Worm (Caenorhabditis elegans) whole organism, L1 larva: ENCODE data around the gene syf-3.

Source experiments
- C04F5.9 ChIP-seq: sonication (generic microtip); optimal IDR thresholded peaks from 2 replicates; lab custom pipeline; 2016; ENCODE audit warnings: missing genetic modification characterization, missing compliant biosample characterization
- F16B12.6 ChIP-seq: fragments of 150-350 bp; optimal IDR thresholded peaks from 2 replicates; lab custom pipeline; 2014; ENCODE audit warnings: missing biosample characterization, missing genetic modification characterization
- Y116A8C.19 ChIP-seq: sonication (generic microtip); optimal IDR thresholded peaks from 2 replicates; lab custom pipeline; 2016; ENCODE audit warnings: missing compliant biosample characterization, missing genetic modification characterization, borderline replicate concordance
- ama-1 ChIP-seq: fragments of 150-350 bp; optimal IDR thresholded peaks from 2 replicates; lab custom pipeline; 2014
- ceh-63 ChIP-seq: fragments of 200-800 bp; sonication (Bioruptor generic); optimal IDR thresholded peaks from 2 replicates; lab custom pipeline; 2018; ENCODE audit warnings: mild to moderate bottlenecking, missing genetic modification characterization, missing compliant biosample characterization
- ceh-88 ChIP-seq: fragments of 200-800 bp; sonication (Bioruptor generic); IDR thresholded peaks from 2 replicates; pipeline ENCODE4 v1.3.6; 2022; ENCODE audit warnings: missing genetic modification characterization, missing compliant biosample characterization
- ces-1 ChIP-seq: fragments of 150-350 bp; optimal IDR thresholded peaks from 2 replicates; lab custom pipeline; 2014; ENCODE audit warnings: missing biosample characterization, missing genetic modification reagents, missing genetic modification characterization
- dpl-1 ChIP-seq, 3 experiments: fragments of 150-350 bp in 2 of 3; sonication (generic microtip) in 1 of 3; optimal IDR thresholded peaks; 2 replicates each; lab custom pipeline; 2014 to 2017; ENCODE audit warnings: missing biosample characterization in 3 of 3, missing genetic modification characterization in 3 of 3, missing genetic modification reagents in 3 of 3
- dsc-1 ChIP-seq: sonication (generic microtip); optimal IDR thresholded peaks from 2 replicates; lab custom pipeline; 2016; ENCODE audit warnings: mild to moderate bottlenecking, missing genetic modification characterization, missing compliant biosample characterization
- efl-1 ChIP-seq, 4 experiments: fragments of 150-350 bp; optimal IDR thresholded peaks in 3 of 4; peaks in 1 of 4; 1 replicate in 1 of 4; 2 replicates in 3 of 4; lab custom pipeline; 2014; ENCODE audit warnings: missing biosample characterization in 2 of 4, missing genetic modification characterization in 2 of 4, missing genetic modification reagents in 2 of 4
- egl-13 ChIP-seq: sonication (generic microtip); optimal IDR thresholded peaks from 2 replicates; lab custom pipeline; 2016; ENCODE audit warnings: missing genotype, missing genetic modification reagents, missing genetic modification characterization, missing compliant biosample characterization
- elt-3 ChIP-seq, 6 experiments: fragments of 150-350 bp in 1 of 6; sonication (generic microtip); optimal IDR thresholded peaks; 2 replicates each; lab custom pipeline; 2017 to 2018; ENCODE audit warnings: missing biosample characterization in 6 of 6, missing genetic modification characterization in 6 of 6, inconsistent platforms in 1 of 6
- fkh-8 ChIP-seq: sonication (generic microtip); optimal IDR thresholded peaks from 2 replicates; lab custom pipeline; 2016; ENCODE audit warnings: mild to moderate bottlenecking, missing genetic modification characterization, missing compliant biosample characterization
- grh-1 ChIP-seq: fragments of 200-800 bp; sonication (Bioruptor generic); IDR thresholded peaks from 2 replicates; pipeline ENCODE4 v1.3.6; 2022; ENCODE audit warnings: missing genetic modification reagents, missing genetic modification characterization, missing compliant biosample characterization
- hpl-2 ChIP-seq: fragments of 150-350 bp; optimal IDR thresholded peaks from 2 replicates; lab custom pipeline; 2014; ENCODE audit warnings: missing biosample characterization, missing genetic modification reagents, missing genetic modification characterization
- isw-1 ChIP-seq: fragments of 200-800 bp; sonication (Bioruptor generic); IDR thresholded peaks from 2 replicates; pipeline ENCODE4 v1.3.6; 2022; ENCODE audit warnings: missing genetic modification characterization, missing compliant biosample characterization
- lin-13 ChIP-seq: fragments of 150-350 bp; optimal IDR thresholded peaks from 2 replicates; lab custom pipeline; 2014; ENCODE audit warnings: missing biosample characterization, missing genetic modification reagents, missing genetic modification characterization
- lin-15B ChIP-seq: fragments of 150-350 bp; sonication (generic microtip); optimal IDR thresholded peaks from 3 replicates; lab custom pipeline; 2014; ENCODE audit warnings: missing biosample characterization, missing genetic modification characterization
- lin-39 ChIP-seq: fragments of 150-350 bp; optimal IDR thresholded peaks from 2 replicates; lab custom pipeline; 2014; ENCODE audit warnings: missing biosample characterization, missing genetic modification reagents, missing genetic modification characterization
- nhr-12 ChIP-seq: sonication (generic microtip); optimal IDR thresholded peaks from 2 replicates; lab custom pipeline; 2017; ENCODE audit warnings: missing biosample characterization, missing genetic modification characterization
- nhr-20 ChIP-seq: sonication (generic microtip); optimal IDR thresholded peaks from 2 replicates; lab custom pipeline; 2016; ENCODE audit warnings: mild to moderate bottlenecking, missing genetic modification characterization, missing compliant biosample characterization
- nhr-237 ChIP-seq: fragments of 150-350 bp; optimal IDR thresholded peaks from 2 replicates; lab custom pipeline; 2014; ENCODE audit warnings: missing biosample characterization, missing genetic modification characterization
- nhr-47 ChIP-seq: sonication (generic microtip); optimal IDR thresholded peaks from 2 replicates; lab custom pipeline; 2016; ENCODE audit warnings: mild to moderate bottlenecking, missing genetic modification characterization, moderate library complexity, missing compliant biosample characterization
- nhr-71 ChIP-seq: sonication (generic microtip); optimal IDR thresholded peaks from 2 replicates; lab custom pipeline; 2016; ENCODE audit warnings: mild to moderate bottlenecking, missing genetic modification characterization, moderate library complexity, missing compliant biosample characterization
- nhr-77 ChIP-seq: fragments of 150-350 bp; optimal IDR thresholded peaks from 2 replicates; lab custom pipeline; 2014; ENCODE audit warnings: missing biosample characterization, missing genetic modification characterization
- nhr-84 ChIP-seq: sonication (generic microtip); optimal IDR thresholded peaks from 2 replicates; lab custom pipeline; 2017; ENCODE audit warnings: missing biosample characterization, missing genetic modification characterization
- nhr-85 ChIP-seq: sonication (generic microtip); peaks from one replicate; lab custom pipeline; 2016; ENCODE audit warnings: missing genetic modification characterization, inconsistent platforms, missing compliant biosample characterization
- nhr-90 ChIP-seq: sonication (generic microtip); optimal IDR thresholded peaks from 2 replicates; lab custom pipeline; 2016; ENCODE audit warnings: mild to moderate bottlenecking, missing genetic modification characterization, missing compliant biosample characterization; ENCODE audit not compliant: poor library complexity
- pqm-1 ChIP-seq: sonication (generic microtip); optimal IDR thresholded peaks from 3 replicates; lab custom pipeline; 2017; ENCODE audit warnings: missing biosample characterization, missing genetic modification characterization
- rnt-1 ChIP-seq: sonication (generic microtip); optimal IDR thresholded peaks from 2 replicates; lab custom pipeline; 2016; ENCODE audit warnings: mild to moderate bottlenecking, missing genetic modification characterization, moderate library complexity, missing compliant biosample characterization
- snu-23 ChIP-seq: sonication (generic microtip); optimal IDR thresholded peaks from 2 replicates; lab custom pipeline; 2016; ENCODE audit warnings: missing genetic modification characterization, missing compliant biosample characterization
- sup-37 ChIP-seq: fragments of 200-800 bp; sonication (Bioruptor generic); optimal IDR thresholded peaks from 2 replicates; lab custom pipeline; 2018; ENCODE audit warnings: mild to moderate bottlenecking, missing genetic modification characterization, missing compliant biosample characterization
- swsn-7 ChIP-seq: sonication (generic microtip); optimal IDR thresholded peaks from 2 replicates; lab custom pipeline; 2016; ENCODE audit warnings: missing genetic modification characterization, missing compliant biosample characterization
- tbx-2 ChIP-seq: sonication (generic microtip); optimal IDR thresholded peaks from 2 replicates; lab custom pipeline; 2016; ENCODE audit warnings: missing genetic modification characterization, missing compliant biosample characterization
- tlp-1 ChIP-seq: fragments of 150-350 bp; optimal IDR thresholded peaks from 2 replicates; lab custom pipeline; 2014; ENCODE audit warnings: missing biosample characterization, missing genetic modification characterization
- unc-30 ChIP-seq: sonication (generic microtip); optimal IDR thresholded peaks from 2 replicates; lab custom pipeline; 2017; ENCODE audit warnings: missing biosample characterization, missing genetic modification characterization
- zip-4 ChIP-seq: fragments of 200-800 bp; sonication (Bioruptor generic); optimal IDR thresholded peaks from 2 replicates; lab custom pipeline; 2018; ENCODE audit warnings: mild to moderate bottlenecking, missing genetic modification characterization, moderate library complexity, missing compliant biosample characterization
- ztf-11 ChIP-seq, 2 experiments: sonication (generic microtip); optimal IDR thresholded peaks; 2 replicates each; lab custom pipeline; 2016 to 2017; ENCODE audit warnings: missing genetic modification characterization in 2 of 2, missing biosample characterization in 1 of 2, missing compliant biosample characterization in 1 of 2

Gene syf-3

DNA sequence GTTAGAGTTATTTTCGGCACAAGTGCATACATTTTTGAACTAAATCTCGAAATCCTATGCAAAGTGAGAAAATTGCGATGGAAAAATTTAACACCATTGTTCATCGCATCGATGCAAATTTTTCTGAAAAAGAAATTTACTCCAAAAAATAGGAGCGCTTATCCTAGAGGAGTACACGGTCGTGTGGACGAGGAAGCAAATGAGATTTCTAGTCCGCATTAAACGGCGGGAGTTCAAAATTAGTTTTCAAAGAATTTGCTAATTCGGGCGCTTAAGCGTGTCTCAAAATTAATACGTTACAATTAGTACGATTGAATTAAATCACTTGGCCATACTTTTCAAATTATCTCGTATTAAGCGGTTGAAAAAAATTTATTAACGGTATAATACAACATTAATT lies 22.1 kb upstream of the syf-3 start, which contains the start of gene lrpr-1 (continued):
- TF ChIP-seq grh-1 (GFP tag; lab: Robert Waterston, UW) (peak; percentile 88), lin-13 (peak; percentile 71), tbx-2 (tag; lab: Kevin White, UChicago) (peak; percentile 97), nhr-90 (tag; lab: Kevin White, UChicago) (peak; percentile 97), rnt-1 (tag; lab: Kevin White, UChicago) (peak; percentile 100), ces-1 (no peak), Y116A8C.19 (tag; lab: Kevin White, UChicago) (peak; percentile 96), ceh-88 (GFP tag; lab: Robert Waterston, UW) (peak; percentile 71; the same call in 1 of the 2 replicates), ztf-11 (tag; optimal IDR thresholded peaks at IDR 0.05; lab: Kevin White, UChicago) (peak in 1 of 2 experiments; percentile 99), tlp-1 (tag; lab: Kevin White, UChicago) (no peak), nhr-237 (tag; lab: Kevin White, UChicago) (peak; percentile 45), isw-1 (peak; percentile 86), sup-37 (GFP tag; lab: Kevin White, UChicago) (peak; percentile 75), nhr-20 (tag; lab: Kevin White, UChicago) (peak; percentile 93), nhr-84 (tag; lab: Kevin White, UChicago) (no peak), C04F5.9 (tag; lab: Kevin White, UChicago) (peak; percentile 94), lin-39 (tag; lab: Kevin White, UChicago) (peak; percentile 69)

DNA sequence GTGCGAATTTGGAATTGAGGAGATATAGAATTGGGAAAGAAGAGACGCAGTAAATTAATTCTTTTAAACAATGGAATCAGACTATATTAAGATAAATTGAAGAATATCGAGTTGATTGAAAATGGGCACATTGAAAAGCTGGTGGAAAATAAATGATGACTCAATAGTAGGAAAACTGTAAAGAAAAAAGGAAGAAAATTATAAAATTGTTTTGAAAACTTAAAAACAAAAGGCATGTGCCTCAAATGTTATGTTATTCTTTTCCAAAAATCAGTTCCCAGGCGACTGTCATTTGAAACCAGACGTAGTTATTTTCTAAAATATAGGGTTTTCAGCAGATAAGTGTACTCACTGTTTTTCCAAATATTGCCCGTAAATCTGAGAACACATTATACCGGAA lies 19.9 kb upstream of the syf-3 start, which contains the start of gene C04E6.12:
C04E6.12 (minus strand) TSS at position 101 of the 400 bp plus-strand sequence.
- no peak for TF ChIP-seq ces-1
- no peak for TF ChIP-seq ceh-63 (GFP tag; lab: Kevin White, UChicago)
- TF ChIP-seq nhr-71 (tag; lab: Kevin White, UChicago) = no peak
- TF ChIP-seq zip-4 (GFP tag; lab: Kevin White, UChicago) = no peak
- TF ChIP-seq nhr-20 (tag; lab: Kevin White, UChicago) = no peak
- no peak for TF ChIP-seq nhr-12 (tag; lab: Kevin White, UChicago)
- TF ChIP-seq hpl-2 = no peak
- TF ChIP-seq snu-23 (GFP tag; lab: Kevin White, UChicago) = no peak
- TF ChIP-seq elt-3 (tag; optimal IDR thresholded peaks at IDR 0.05; lab: Kevin White, UChicago) = no peak
- no peak for TF ChIP-seq grh-1 (GFP tag; lab: Robert Waterston, UW)
- no peak for TF ChIP-seq nhr-85 (tag; lab: Kevin White, UChicago)
- no peak for TF ChIP-seq egl-13
- TF ChIP-seq swsn-7 (tag; lab: Kevin White, UChicago) = no peak
- no peak for TF ChIP-seq dpl-1 (GFP tag; optimal IDR thresholded peaks at IDR 0.05; lab: Kevin White, UChicago)
- TF ChIP-seq lin-15B (tag; lab: Kevin White, UChicago) = no peak
- no peak for TF ChIP-seq nhr-77
- TF ChIP-seq ztf-11 (tag; optimal IDR thresholded peaks at IDR 0.05; lab: Kevin White, UChicago) = no peak
- no peak for TF ChIP-seq ama-1 (lab: Kevin White, UChicago)
- TF ChIP-seq unc-30 = no peak

DNA sequence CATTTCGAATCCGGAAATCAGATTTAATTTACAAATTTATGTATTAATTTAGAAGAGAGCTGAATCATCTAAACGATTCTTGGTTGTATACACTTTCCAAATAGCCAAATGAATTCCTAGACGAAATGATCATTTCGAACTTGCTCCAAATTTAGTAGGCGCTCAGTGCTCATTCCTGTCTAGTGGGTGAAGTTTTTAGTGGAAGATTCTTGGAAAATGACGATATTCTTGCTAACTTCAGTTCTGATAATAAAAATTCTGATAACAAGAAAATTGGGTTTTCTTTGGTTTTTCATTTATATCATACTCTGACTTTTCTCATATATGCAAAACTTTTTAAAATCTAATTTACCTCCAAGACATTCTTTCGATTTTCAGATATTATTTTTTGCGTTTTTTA lies 18.1 kb upstream of the syf-3 start:
- TF ChIP-seq nhr-47 (tag; lab: Kevin White, UChicago) (peak; percentile 63), nhr-71 (tag; lab: Kevin White, UChicago) (peak; percentile 47), F16B12.6 (tag; lab: Kevin White, UChicago) (no peak), dsc-1 (tag; lab: Kevin White, UChicago) (peak; percentile 75), fkh-8 (peak; percentile 38)

DNA sequence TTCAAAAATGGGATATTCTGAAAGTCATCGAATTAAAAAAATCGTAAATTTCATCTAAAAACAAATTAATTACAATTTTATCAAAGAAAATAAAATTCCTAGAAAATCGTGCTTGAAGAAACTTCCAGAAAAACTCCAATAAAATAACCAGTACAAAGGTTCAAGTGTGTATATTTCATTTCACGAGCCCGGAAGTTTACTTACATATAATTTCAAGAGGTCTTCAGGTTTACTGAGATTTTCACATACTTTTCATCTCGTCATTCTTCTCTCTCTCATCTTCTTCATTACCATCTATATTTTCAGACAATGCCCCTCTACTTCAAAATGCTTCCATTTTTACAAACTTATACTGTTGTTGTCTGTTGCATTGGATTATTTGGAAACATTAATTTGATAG lies 17.6 kb upstream of the syf-3 start, which contains the start of gene srsx-18:
srsx-18 (plus strand) TSS at position 301 of the 400 bp plus-strand sequence.
- TF ChIP-seq pqm-1 (tag; lab: Kevin White, UChicago) (no peak), efl-1 (optimal IDR thresholded peaks at IDR 0.05; lab: Kevin White, UChicago) (no peak), efl-1 (GFP tag; optimal IDR thresholded peaks at IDR 0.05 in 1 of 2; lab: Kevin White, UChicago) (peak in 1 of 2 experiments; percentile 70)
